Fruit fly (Drosophila melanogaster) whole organism, embryonic: ENCODE results near the gene CG17349.
A peak's percentile ranks its signal among the peaks of the same experiment; 100 is the strongest.

Source experiments
- Adf1 ChIP-seq: fragments of 200-800 bp; sonication (Bioruptor generic); IDR thresholded peaks from 2 replicates; pipeline ENCODE4 v1.3.6; 2022; ENCODE audit warnings: missing biosample characterization, missing genetic modification characterization
- Atf3 ChIP-seq: fragments of 200-800 bp; sonication (Bioruptor generic); optimal IDR thresholded peaks from 3 replicates; lab custom pipeline; 2016; ENCODE audit warnings: missing biosample characterization, missing genetic modification characterization
- B-H1 ChIP-seq: fragments of 200-800 bp; sonication (Bioruptor generic); IDR thresholded peaks from 3 replicates; pipeline ENCODE4 v1.3.6; 2022; ENCODE audit warnings: missing biosample characterization, missing genetic modification characterization
- Bteb2 ChIP-seq: fragments of 200-800 bp; sonication (Bioruptor generic); optimal IDR thresholded peaks from 2 replicates; lab custom pipeline; 2016; ENCODE audit warnings: missing biosample characterization, missing genetic modification characterization
- CG10654 ChIP-seq: fragments of 200-800 bp; sonication (Bioruptor generic); optimal IDR thresholded peaks from 2 replicates; lab custom pipeline; 2016; ENCODE audit warnings: missing biosample characterization, missing genetic modification characterization
- CG12236 ChIP-seq: fragments of 200-800 bp; sonication (Bioruptor generic); optimal IDR thresholded peaks from 2 replicates; lab custom pipeline; 2016; ENCODE audit warnings: missing biosample characterization, missing genetic modification characterization
- CG13287 ChIP-seq: fragments of 200-800 bp; sonication (Bioruptor generic); IDR thresholded peaks from 2 replicates; pipeline ENCODE4 v1.3.6; 2022; ENCODE audit warnings: missing biosample characterization, missing genetic modification characterization; ENCODE audit not compliant: partially characterized antibody
- CG13424 ChIP-seq: fragments of 200-800 bp; sonication (Bioruptor generic); optimal IDR thresholded peaks from 2 replicates; lab custom pipeline; 2019; ENCODE audit warnings: missing biosample characterization, mild to moderate bottlenecking, missing genetic modification characterization, moderate library complexity
- CG14965 ChIP-seq: fragments of 200-800 bp; sonication (Bioruptor generic); optimal IDR thresholded peaks from 2 replicates; lab custom pipeline; 2016; ENCODE audit warnings: missing biosample characterization, missing genetic modification characterization, borderline replicate concordance
- CG15011 ChIP-seq: fragments of 200-800 bp; sonication (Bioruptor generic); optimal IDR thresholded peaks from 3 replicates; lab custom pipeline; 2018; ENCODE audit warnings: missing biosample characterization, mild to moderate bottlenecking, missing genetic modification characterization
- CG17186 ChIP-seq: fragments of 200-800 bp; sonication (Bioruptor generic); optimal IDR thresholded peaks from 3 replicates; lab custom pipeline; 2017; ENCODE audit warnings: missing biosample characterization, missing genetic modification reagents, missing genetic modification characterization
- CG17612 ChIP-seq: fragments of 200-800 bp; sonication (Bioruptor generic); IDR thresholded peaks from 2 replicates; pipeline ENCODE4 v1.3.6; 2022; ENCODE audit warnings: missing biosample characterization, missing genetic modification characterization
- CG2120 ChIP-seq: fragments of 200-800 bp; sonication (Bioruptor generic); optimal IDR thresholded peaks from 3 replicates; lab custom pipeline; 2016; ENCODE audit warnings: missing biosample characterization, missing genetic modification characterization
- CG30431 ChIP-seq: fragments of 200-800 bp; sonication (Bioruptor generic); optimal IDR thresholded peaks from 2 replicates; lab custom pipeline; 2017; ENCODE audit warnings: missing biosample characterization, missing genetic modification characterization
- CG31388 ChIP-seq: fragments of 200-800 bp; sonication (Bioruptor generic); optimal IDR thresholded peaks from 2 replicates; lab custom pipeline; 2016; ENCODE audit warnings: missing biosample characterization, missing genetic modification characterization
- CG32767 ChIP-seq: fragments of 200-800 bp; sonication (Bioruptor generic); IDR thresholded peaks from 2 replicates; pipeline ENCODE4 v1.3.6; 2022; ENCODE audit warnings: missing biosample characterization, missing genetic modification characterization
- CG3726 ChIP-seq: fragments of 200-800 bp; sonication (Bioruptor generic); IDR thresholded peaks from 3 replicates; pipeline ENCODE4, ENCODE4 v1.3.6; 2022; ENCODE audit warnings: missing biosample characterization, missing genetic modification characterization
- CG4617 ChIP-seq: fragments of 200-800 bp; sonication (Bioruptor generic); optimal IDR thresholded peaks from 3 replicates; lab custom pipeline; 2016; ENCODE audit warnings: missing biosample characterization, missing genetic modification characterization, borderline replicate concordance
- CG4707 ChIP-seq: fragments of 200-800 bp; sonication (Bioruptor generic); optimal IDR thresholded peaks from 2 replicates; lab custom pipeline; 2018; ENCODE audit warnings: missing biosample characterization, mild to moderate bottlenecking, missing genetic modification characterization, moderate library complexity
- CG6854 ChIP-seq: fragments of 200-800 bp; sonication (Bioruptor generic); optimal IDR thresholded peaks from 3 replicates; lab custom pipeline; 2017; ENCODE audit warnings: missing biosample characterization, mild to moderate bottlenecking, missing genetic modification characterization
- CG7372 ChIP-seq: fragments of 200-800 bp; sonication (Bioruptor generic); IDR thresholded peaks from 2 replicates; pipeline ENCODE4 v1.3.6; 2022; ENCODE audit warnings: missing biosample characterization, missing genetic modification characterization
- CG9727 ChIP-seq: fragments of 200-800 bp; sonication (Bioruptor generic); optimal IDR thresholded peaks from 3 replicates; lab custom pipeline; 2017; ENCODE audit warnings: missing biosample characterization, mild to moderate bottlenecking, missing genetic modification characterization
- Camta ChIP-seq: fragments of 200-800 bp; sonication (Bioruptor generic); optimal IDR thresholded peaks from 2 replicates; lab custom pipeline; 2016; ENCODE audit warnings: missing biosample characterization, missing genetic modification characterization
- CrebB ChIP-seq: fragments of 200-800 bp; sonication (Bioruptor generic); optimal IDR thresholded peaks from 3 replicates; lab custom pipeline; 2018; ENCODE audit warnings: missing biosample characterization, mild to moderate bottlenecking, missing genetic modification characterization
- Dbx ChIP-seq: fragments of 200-800 bp; sonication (Bioruptor generic); IDR thresholded peaks from 3 replicates; pipeline ENCODE4 v1.3.6; 2022; ENCODE audit warnings: missing biosample characterization, missing genetic modification characterization
- Fer1 ChIP-seq: fragments of 200-800 bp; sonication (Bioruptor generic); optimal IDR thresholded peaks from 2 replicates; lab custom pipeline; 2017; ENCODE audit warnings: missing biosample characterization, mild to moderate bottlenecking, missing genetic modification characterization
- Optix ChIP-seq: fragments of 200-800 bp; sonication (Bioruptor generic); IDR thresholded peaks from 3 replicates; pipeline ENCODE4 v1.3.6; 2022; ENCODE audit warnings: missing biosample characterization, missing genetic modification characterization
- Poxn ChIP-seq: fragments of 200-800 bp; sonication (Bioruptor generic); IDR thresholded peaks from 2 replicates; pipeline ENCODE4 v1.3.6; 2022; ENCODE audit warnings: missing biosample characterization, missing genetic modification characterization
- Side ChIP-seq: fragments of 200-800 bp; sonication (Bioruptor generic); optimal IDR thresholded peaks from 2 replicates; lab custom pipeline; 2016; ENCODE audit warnings: missing biosample characterization, missing genetic modification characterization
- TFAM ChIP-seq: fragments of 200-800 bp; sonication (Bioruptor generic); optimal IDR thresholded peaks from 2 replicates; lab custom pipeline; 2017; ENCODE audit warnings: missing biosample characterization, missing genetic modification characterization, inconsistent platforms
- Tbp ChIP-seq: fragments of >200 bp; optimal IDR thresholded peaks from 2 replicates; lab custom pipeline; 2018; ENCODE audit warnings: missing biosample characterization, missing genetic modification characterization
- ac ChIP-seq: fragments of 200-800 bp; sonication (Bioruptor generic); optimal IDR thresholded peaks from 3 replicates; lab custom pipeline; 2017; ENCODE audit warnings: missing biosample characterization, mild to moderate bottlenecking, missing genetic modification characterization
- danr ChIP-seq: fragments of 200-800 bp; sonication (Bioruptor generic); IDR thresholded peaks from 2 replicates; pipeline ENCODE4 v1.3.6; 2022; ENCODE audit warnings: missing biosample characterization, missing genetic modification characterization
- dimm ChIP-seq: fragments of 200-800 bp; sonication (Bioruptor generic); IDR thresholded peaks from 2 replicates; pipeline ENCODE4 v1.3.6; 2022; ENCODE audit warnings: missing biosample characterization, missing genetic modification characterization
- ewg ChIP-seq: fragments of 200-800 bp; sonication (Bioruptor generic); optimal IDR thresholded peaks from 3 replicates; lab custom pipeline; 2017; ENCODE audit warnings: mild to moderate bottlenecking, missing biosample characterization, missing genetic modification reagents, missing genetic modification characterization
- kay ChIP-seq: fragments of 200-800 bp; sonication (Bioruptor generic); optimal IDR thresholded peaks from 2 replicates; lab custom pipeline; 2016; ENCODE audit warnings: missing biosample characterization, missing genetic modification characterization
- klu ChIP-seq: fragments of 200-800 bp; sonication (Bioruptor generic); IDR thresholded peaks from 2 replicates; pipeline ENCODE4 v1.3.6; 2022; ENCODE audit warnings: missing biosample characterization, missing genetic modification characterization
- lmd ChIP-seq: fragments of 200-800 bp; sonication (Bioruptor generic); IDR thresholded peaks from 2 replicates; pipeline ENCODE4 v1.3.6; 2022; ENCODE audit warnings: missing biosample characterization, missing genetic modification characterization
- odd ChIP-seq: fragments of 200-800 bp; sonication (Bioruptor generic); optimal IDR thresholded peaks from 2 replicates; lab custom pipeline; 2017; ENCODE audit warnings: missing biosample characterization, mild to moderate bottlenecking, missing genetic modification characterization
- otp ChIP-seq: fragments of 200-800 bp; sonication (Bioruptor generic); IDR thresholded peaks from 3 replicates; pipeline ENCODE4, ENCODE4 v1.3.6; 2022; ENCODE audit warnings: missing biosample characterization, missing genetic modification characterization
- pan ChIP-seq, 4 experiments: fragments of >200 bp in 3 of 4; fragments of 200-800 bp in 1 of 4; sonication (Bioruptor generic) in 1 of 4; optimal IDR thresholded peaks in 3 of 4; IDR thresholded peaks in 1 of 4; 2 replicates each; pipeline versions ENCODE4 v1.3.6 to Lab custom; 2017 to 2022; ENCODE audit warnings: missing biosample characterization in 2 of 4, missing genetic modification characterization in 2 of 4, mixed read lengths in 1 of 4
- pros ChIP-seq: fragments of 200-800 bp; sonication (Bioruptor generic); optimal IDR thresholded peaks from 3 replicates; lab custom pipeline; 2019; ENCODE audit warnings: missing biosample characterization, mild to moderate bottlenecking, missing genetic modification characterization, moderate library complexity
- ranshi ChIP-seq: fragments of 200-800 bp; sonication (Bioruptor generic); IDR thresholded peaks from 2 replicates; pipeline ENCODE4 v1.3.6; 2022; ENCODE audit warnings: missing biosample characterization, missing genetic modification characterization
- sc ChIP-seq, 3 experiments: fragments of >200 bp in 2 of 3; fragments of 200-800 bp in 1 of 3; sonication (Bioruptor generic) in 1 of 3; optimal IDR thresholded peaks; 2 replicates in 2 of 3; 3 replicates in 1 of 3; lab custom pipeline; 2017; ENCODE audit warnings: mild to moderate bottlenecking in 1 of 3, missing biosample characterization in 1 of 3, missing genetic modification characterization in 1 of 3, missing genetic modification reagents in 1 of 3
- schlank ChIP-seq: fragments of 200-800 bp; sonication (Bioruptor generic); optimal IDR thresholded peaks from 2 replicates; lab custom pipeline; 2018; ENCODE audit warnings: missing biosample characterization, mild to moderate bottlenecking, missing genetic modification characterization
- sisA ChIP-seq: fragments of 200-800 bp; sonication (Bioruptor generic); IDR thresholded peaks from 2 replicates; pipeline ENCODE4 v1.3.6; 2022; ENCODE audit warnings: missing biosample characterization, missing genetic modification characterization
- slbo ChIP-seq: fragments of 200-800 bp; sonication (Bioruptor generic); IDR thresholded peaks from 2 replicates; pipeline ENCODE4 v1.3.6; 2022; ENCODE audit warnings: missing biosample characterization, missing genetic modification characterization
- wek ChIP-seq: fragments of 200-800 bp; sonication (Bioruptor generic); optimal IDR thresholded peaks from 3 replicates; lab custom pipeline; 2018; ENCODE audit warnings: missing biosample characterization, mild to moderate bottlenecking, missing genetic modification characterization, moderate library complexity

Gene CG17349

DNA sequence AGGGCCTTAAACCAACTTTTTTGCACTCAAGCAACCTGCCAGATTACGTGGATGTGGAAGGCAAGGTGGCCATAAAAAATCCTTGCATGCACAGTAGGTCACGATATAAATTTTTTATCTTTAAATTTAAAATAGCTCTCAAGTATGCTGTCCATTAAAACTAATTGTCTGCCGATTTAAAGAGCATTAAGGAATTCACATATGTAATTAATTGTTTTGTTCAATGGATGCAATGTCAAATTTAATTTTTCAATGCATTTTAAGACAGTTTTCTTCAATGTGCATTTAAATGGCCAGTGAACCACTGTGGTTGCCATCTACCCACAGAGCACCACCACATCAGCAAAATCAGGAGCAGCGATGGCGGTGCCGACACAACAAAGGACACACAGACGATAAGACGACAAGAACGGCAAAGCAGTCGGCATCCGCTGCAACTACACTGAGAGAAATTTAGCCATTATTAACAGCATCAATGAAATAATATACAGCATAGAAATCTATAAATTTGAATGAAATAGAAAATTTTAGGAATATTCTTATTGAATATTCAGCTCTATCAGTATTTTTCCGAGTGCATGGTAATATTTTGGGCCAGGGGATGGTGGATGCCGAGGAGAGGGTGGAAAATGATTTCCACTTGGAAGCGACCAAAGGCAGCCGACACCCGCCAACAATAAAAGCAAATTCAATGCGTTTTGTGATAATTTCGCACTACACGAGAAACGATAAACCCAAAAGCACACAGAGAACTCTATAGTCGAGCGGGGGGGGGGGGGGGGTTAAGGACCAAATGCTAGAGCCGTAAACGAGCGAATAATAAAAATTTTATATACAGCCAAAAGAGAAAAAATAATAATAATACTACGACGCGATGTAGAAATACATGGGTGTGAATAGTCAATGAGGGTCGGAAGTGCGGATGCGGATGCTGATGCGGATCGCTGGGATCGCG, 7.2 kb downstream of the CG17349 start:
- TF ChIP-seq Poxn (GFP tag; lab: Robert Waterston, UW) (no peak), pan (optimal IDR thresholded peaks at IDR 0.05; lab: Kevin White, UChicago) (no peak), pan (GFP tag; optimal IDR thresholded peaks at IDR 0.05 in 1 of 2, IDR thresholded peaks at IDR 0.05 in 1 of 2) (peak in 1 of 2 experiments; percentile 44), Adf1 (GFP tag; lab: Robert Waterston, UW) (no peak), CG6854 (GFP tag; lab: Kevin White, UChicago) (no peak), CG30431 (GFP tag; lab: Kevin White, UChicago) (peak; percentile 46), schlank (tag; lab: Kevin White, UChicago) (no peak), Optix (GFP tag; lab: Robert Waterston, UW) (no peak), dimm (no peak), CG9727 (GFP tag; lab: Kevin White, UChicago) (peak; percentile 70), CG14965 (GFP tag; lab: Kevin White, UChicago) (no peak), CG13287 (GFP tag; lab: Robert Waterston, UW) (no peak), CG10654 (GFP tag; lab: Kevin White, UChicago) (peak; percentile 21), CG17612 (GFP tag; lab: Robert Waterston, UW) (no peak), CG15011 (GFP tag; lab: Kevin White, UChicago) (no peak), Bteb2 (peak; percentile 6), sisA (GFP tag; lab: Robert Waterston, UW) (peak; percentile 47), CG31388 (no peak), ac (GFP tag; lab: Kevin White, UChicago) (no peak), CG17186 (no peak), CG13424 (tag; lab: Kevin White, UChicago) (peak; percentile 52), Camta (peak; percentile 23), ewg (peak; percentile 5), kay (GFP tag; lab: Kevin White, UChicago) (no peak), CrebB (tag; lab: Kevin White, UChicago) (no peak), slbo (GFP tag; lab: Robert Waterston, UW) (peak; percentile 30; the same call in 1 of the 2 replicates), Atf3 (GFP tag; lab: Kevin White, UChicago) (no peak), Tbp (GFP tag; lab: Kevin White, UChicago) (no peak), Side (GFP tag; lab: Kevin White, UChicago) (peak; percentile 35), CG4707 (GFP tag; lab: Kevin White, UChicago) (no peak), CG12236 (no peak), otp (no peak), CG2120 (GFP tag; lab: Kevin White, UChicago) (peak; percentile 18), B-H1 (no peak), danr (GFP tag; lab: Robert Waterston, UW) (no peak), Fer1 (GFP tag; lab: Kevin White, UChicago) (peak; percentile 30), wek (GFP tag; lab: Kevin White, UChicago) (no peak), sc (optimal IDR thresholded peaks at IDR 0.05; lab: Kevin White, UChicago) (no peak), sc (GFP tag; optimal IDR thresholded peaks at IDR 0.05; lab: Kevin White, UChicago) (no peak), CG3726 (GFP tag; lab: Robert Waterston, UW) (no peak), lmd (GFP tag; lab: Robert Waterston, UW) (no peak), CG32767 (0 out of 2 replicates have a peak, but pooled peaks have one; percentile 10), CG7372 (no peak), ranshi (GFP tag; lab: Robert Waterston, UW) (no peak; the same call in 1 of the 2 replicates), CG4617 (GFP tag; lab: Kevin White, UChicago) (no peak), pros (GFP tag; lab: Kevin White, UChicago) (peak; percentile 71), Dbx (no peak), klu (GFP tag; lab: Robert Waterston, UW) (no peak), odd (GFP tag; lab: Kevin White, UChicago) (peak; percentile 8), TFAM (no peak)
